Worm (Caenorhabditis elegans) whole organism, L4/young adult: Measurements from ENCODE around the gene nhl-1.

ENCODE experiments used
- W03F9.2 ChIP-seq: fragments of 150-350 bp; optimal IDR thresholded peaks from 2 replicates; lab custom pipeline; 2014; ENCODE audit warnings: missing biosample characterization, missing genetic modification characterization
- dao-5 ChIP-seq: sonication (generic microtip); optimal IDR thresholded peaks from 2 replicates; lab custom pipeline; 2016; ENCODE audit warnings: missing genotype, missing genetic modification characterization, moderate library complexity, missing compliant biosample characterization
- him-1 ChIP-seq: sonication (generic microtip); optimal IDR thresholded peaks from 2 replicates; lab custom pipeline; 2016; ENCODE audit warnings: missing genotype, missing genetic modification reagents, missing genetic modification characterization, missing compliant biosample characterization

Gene nhl-1

ce11 chrIII:9149132-9149531, 4.6 kb downstream of the nhl-1 start:
- TF ChIP-seq W03F9.2 = no peak
- no peak for TF ChIP-seq dao-5
- TF ChIP-seq him-1 (tag; lab: Kevin White, UChicago) = no peak

DNA sequence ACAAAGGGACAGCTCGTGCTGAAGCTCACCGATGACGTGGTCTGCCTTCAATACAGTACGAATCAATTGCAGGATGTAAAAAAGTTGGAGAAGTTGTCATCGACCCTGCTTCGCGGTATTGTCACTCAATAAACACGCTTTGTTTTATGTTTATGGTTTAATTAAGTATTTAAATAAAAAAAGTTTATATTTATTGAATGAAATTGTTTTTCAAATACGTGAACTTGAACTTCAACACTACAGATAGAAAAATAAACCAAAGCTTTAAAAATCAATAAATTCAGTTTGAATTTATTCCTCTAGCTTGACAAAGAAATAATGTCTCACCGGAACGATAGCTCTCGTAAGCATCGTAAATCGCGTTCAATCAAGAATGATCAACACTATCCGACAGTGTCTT, 7.9 kb downstream of the nhl-1 start, which contains the start of gene ZK512.8:
Gene ZK512.8 (plus strand): TSS at position 301 of the 400 bp plus-strand sequence.
- TF ChIP-seq W03F9.2 (no peak), him-1 (tag; lab: Kevin White, UChicago) (no peak), dao-5 (no peak)

ce11 chrIII:9144744-9145390, 8.8 kb downstream of the nhl-1 start, which contains the start of the genes ZK512.2 and ZK512.4:
TSS of gene ZK512.2 (minus strand) at chrIII:9144794.
TSS of gene ZK512.4 (plus strand) at chrIII:9145340.
- TF ChIP-seq W03F9.2 (peak; percentile 65), dao-5 (no peak), him-1 (tag; lab: Kevin White, UChicago) (no peak)

DNA sequence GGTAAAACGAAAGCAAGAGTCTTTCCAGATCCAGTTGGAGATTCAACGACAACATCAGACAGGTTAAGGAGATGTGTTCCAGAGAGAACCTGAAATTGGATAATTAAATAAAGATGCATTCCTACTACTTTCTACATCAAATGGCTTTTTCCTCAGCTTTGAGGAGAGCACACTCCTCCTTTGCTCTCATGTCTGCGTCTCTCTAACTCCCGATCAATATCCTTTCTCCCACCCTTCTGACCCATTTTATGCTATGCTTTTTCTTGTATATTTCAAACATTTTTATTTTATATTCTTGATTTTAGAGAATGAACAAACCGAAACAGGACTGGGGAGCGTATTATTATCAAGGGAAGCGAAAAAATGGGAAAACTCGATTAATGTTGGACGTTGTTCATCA, 9.8 kb downstream of the nhl-1 start, which contains the start of gene ZK512.11:
Gene ZK512.11 (plus strand): TSS at position 301 of the 400 bp plus-strand sequence.
- TF ChIP-seq him-1 (tag; lab: Kevin White, UChicago) (no peak), dao-5 (no peak), W03F9.2 (no peak)

- no peak for TF ChIP-seq dao-5
- TF ChIP-seq W03F9.2 = no peak
- TF ChIP-seq him-1 (tag; lab: Kevin White, UChicago) = no peak
These were observed 15.1 kb downstream of the nhl-1 start, which contains the start of gene ZK512.7 for ce11 chrIII:9138601-9139000. TSS of gene ZK512.7 (minus strand) at chrIII:9138701.

ce11 chrIII:9136587-9136986, 17.1 kb downstream of the nhl-1 start, which contains the start of gene eat-4:
TSS of gene eat-4 (plus strand) at chrIII:9136887.
- TF ChIP-seq him-1 (tag; lab: Kevin White, UChicago) (no peak), W03F9.2 (no peak), dao-5 (no peak)

ce11 chrIII:9130588-9130987, 23.1 kb downstream of the nhl-1 start, which contains the start of gene ZK512.10:
TSS of gene ZK512.10 (plus strand) at chrIII:9130888.
- TF ChIP-seq dao-5 = no peak
- no peak for TF ChIP-seq W03F9.2
- no peak for TF ChIP-seq him-1 (tag; lab: Kevin White, UChicago)

DNA sequence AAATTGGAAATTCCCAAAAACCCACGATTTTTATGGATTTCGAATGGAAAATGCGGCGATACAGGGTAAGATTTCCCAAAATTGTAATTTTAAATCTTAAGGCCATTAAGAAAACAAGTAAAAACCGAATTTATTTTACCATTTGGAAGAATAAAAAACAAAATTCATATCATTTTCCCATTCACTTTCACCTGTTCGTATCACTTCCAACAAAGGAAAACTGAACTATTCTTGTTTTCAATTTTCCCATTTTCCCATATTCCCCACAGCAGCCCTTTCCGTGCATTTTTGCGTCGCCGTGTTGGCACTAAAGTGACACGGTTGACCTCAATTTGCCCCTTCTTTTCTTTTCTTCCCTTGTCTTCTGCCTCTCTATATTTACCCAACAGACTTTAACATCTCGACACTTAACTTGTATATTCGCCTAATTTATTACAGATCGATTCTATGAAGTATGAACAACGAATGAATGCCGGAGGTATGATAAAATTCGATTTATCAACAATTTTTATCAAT, 27.9 kb downstream of the nhl-1 start, which contains the start of gene sec-16A.1:
Gene sec-16A.1 (plus strand): TSS at position 51 of the 516 bp plus-strand sequence.
- no peak for TF ChIP-seq him-1 (tag; lab: Kevin White, UChicago)
- no peak for TF ChIP-seq W03F9.2
- TF ChIP-seq dao-5 = no peak

DNA sequence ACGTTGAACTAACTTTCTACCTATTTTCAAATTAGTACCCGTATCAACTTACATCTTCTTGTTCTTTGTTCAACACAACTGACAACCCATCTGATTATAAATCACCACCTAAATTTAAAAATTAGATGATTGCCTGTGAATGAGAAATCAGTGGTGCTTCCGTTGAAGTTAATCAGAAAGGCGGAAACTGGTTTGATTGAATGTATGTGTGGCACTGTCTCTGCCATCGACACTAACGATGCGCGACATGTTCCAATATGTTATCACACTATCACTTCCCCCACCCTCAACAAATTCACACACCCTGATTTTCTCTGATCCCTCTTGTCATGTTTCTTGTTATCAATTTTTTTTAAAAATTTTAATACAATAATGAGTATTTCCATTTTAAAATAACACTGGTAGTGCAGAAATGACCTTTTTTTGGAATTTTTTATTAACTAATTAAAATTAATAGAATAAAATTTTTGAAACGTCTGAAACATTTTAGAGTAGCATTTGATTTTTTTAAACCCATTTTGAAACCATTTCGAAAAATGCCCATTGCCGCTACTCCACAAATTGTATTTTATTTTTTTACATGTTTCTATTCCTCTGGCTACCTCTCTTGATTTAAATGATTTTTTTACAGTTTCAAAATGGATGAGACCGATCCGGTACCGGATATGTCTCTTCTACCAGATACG, 34.6 kb downstream of the nhl-1 start, which contains the start of gene ced-11:
Gene ced-11 (plus strand): TSS at position 636 of the 686 bp plus-strand sequence.
- TF ChIP-seq dao-5 = no peak
- TF ChIP-seq W03F9.2 = no peak
- no peak for TF ChIP-seq him-1 (tag; lab: Kevin White, UChicago)

ce11 chrIII:9118314-9118850, 35.3 kb downstream of the nhl-1 start, which contains the start of gene grl-11:
TSS of gene grl-11 (minus strand) at chrIII:9118364.
- no peak for TF ChIP-seq him-1 (tag; lab: Kevin White, UChicago)
- no peak for TF ChIP-seq dao-5
- TF ChIP-seq W03F9.2 = no peak

DNA sequence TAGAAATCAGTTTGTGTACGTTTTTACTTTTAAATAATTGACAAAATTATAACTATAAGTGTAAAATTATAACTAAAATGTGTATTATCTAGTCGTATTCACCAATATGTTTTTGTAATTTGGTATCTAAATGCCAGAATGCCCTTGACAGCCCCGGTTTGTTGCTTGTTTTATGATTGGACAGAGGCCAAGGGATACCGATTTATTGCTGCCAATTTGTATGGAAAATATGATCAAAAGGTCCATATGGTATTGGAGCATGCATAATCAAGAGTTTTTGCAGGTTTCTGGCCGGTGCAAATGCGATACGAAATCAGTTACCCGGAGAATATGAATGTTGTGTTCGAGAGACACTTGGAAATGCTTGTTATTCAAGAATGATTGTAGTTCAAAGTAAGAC, 38.0 kb downstream of the nhl-1 start:
- TF ChIP-seq him-1 (tag; lab: Kevin White, UChicago) (no peak), W03F9.2 (no peak), dao-5 (no peak)

- TF ChIP-seq dao-5 = no peak
- no peak for TF ChIP-seq W03F9.2
- no peak for TF ChIP-seq him-1 (tag; lab: Kevin White, UChicago)
These were observed 39.1 kb downstream of the nhl-1 start, which contains the start of gene ZK512.1 for ce11 chrIII:9114649-9115048. TSS of gene ZK512.1 (plus strand) at chrIII:9114949.

- TF ChIP-seq him-1 (tag; lab: Kevin White, UChicago) = no peak
- TF ChIP-seq W03F9.2 = no peak
- no peak for TF ChIP-seq dao-5
These were observed 39.6 kb downstream of the nhl-1 start for ce11 chrIII:9114076-9114475.

DNA sequence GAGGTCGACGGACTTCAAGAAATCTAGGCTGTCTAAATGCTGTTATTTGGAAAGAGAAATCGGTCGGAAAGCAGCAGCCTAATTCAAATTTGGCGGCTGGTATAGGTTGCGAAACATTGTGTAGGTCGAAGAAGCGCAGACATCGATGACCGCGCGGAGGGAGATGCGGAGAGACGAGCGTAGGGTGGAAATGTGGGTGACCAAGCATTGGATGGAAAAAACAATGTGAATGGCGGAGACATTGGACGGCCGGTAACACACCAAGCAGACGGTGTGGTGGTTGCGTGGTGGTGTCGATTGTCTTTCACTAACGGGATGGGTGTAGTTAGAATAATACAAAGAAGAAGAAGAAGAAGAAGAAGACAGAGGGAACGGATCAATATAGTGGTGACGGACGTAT, 41.2 kb downstream of the nhl-1 start:
- no peak for TF ChIP-seq W03F9.2
- TF ChIP-seq him-1 (tag; lab: Kevin White, UChicago) = no peak
- no peak for TF ChIP-seq dao-5
